Worm (Caenorhabditis elegans) whole organism, early embryonic: ENCODE results near the gene clec-133.

Source experiments
- ama-1 ChIP-seq: fragments of 150-350 bp; optimal IDR thresholded peaks from 2 replicates; lab custom pipeline; 2014
- flt-1 ChIP-seq: fragments of 200-800 bp; sonication (Bioruptor generic); IDR thresholded peaks from 2 replicates; pipeline ENCODE4 v1.3.6; 2022; ENCODE audit warnings: missing genetic modification characterization, missing compliant biosample characterization

- TF ChIP-seq flt-1 (GFP tag; lab: Robert Waterston, UW) = no peak
- TF ChIP-seq ama-1 (lab: Kevin White, UChicago) = no peak
Observed at ce11 chrII:3554673-3555072, 23.5 kb upstream of the clec-133 start.
